Fruit fly (Drosophila melanogaster): ENCODE measurements around the gene out.

DNA sequence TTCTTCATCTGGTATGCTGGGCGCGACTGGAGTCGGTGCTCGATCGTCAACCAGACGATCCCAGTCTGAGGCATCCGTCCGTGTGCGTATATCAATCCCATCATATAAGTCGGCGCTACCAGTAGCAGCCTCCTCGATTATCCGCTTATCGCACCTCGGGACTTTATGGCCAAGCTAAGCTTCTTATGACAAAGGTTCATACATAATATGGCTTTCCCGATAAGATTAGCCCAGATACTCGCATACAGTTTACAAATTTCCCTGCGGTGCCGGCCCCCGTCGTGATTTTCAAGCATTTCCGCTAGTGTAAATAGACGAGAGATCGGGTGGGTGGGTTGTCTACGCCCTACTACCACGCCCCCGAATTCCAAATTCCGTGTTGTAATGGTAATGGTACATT lies 41.7 kb downstream of the out start, which contains the start of gene CG8028:
- TF ChIP-seq fkh (GFP tag; optimal IDR thresholded peaks at IDR 0.05): no peak
- no peak for TF ChIP-seq spab (GFP tag; optimal IDR thresholded peaks at IDR 0.05)
- TF ChIP-seq Sox15 (GFP tag; optimal IDR thresholded peaks at IDR 0.05): no peak
- no peak for TF ChIP-seq CG15336 (GFP tag; IDR thresholded peaks at IDR 0.05)
- no peak for TF ChIP-seq acj6 (GFP tag; optimal IDR thresholded peaks at IDR 0.05)
- no peak for TF ChIP-seq Eip75B (GFP tag; optimal IDR thresholded peaks at IDR 0.05)
- no peak for TF ChIP-seq CG6854 (GFP tag; optimal IDR thresholded peaks at IDR 0.05)
- TF ChIP-seq CG16779 (tag; optimal IDR thresholded peaks at IDR 0.05): no peak
- TF ChIP-seq CG6276 (GFP tag; optimal IDR thresholded peaks at IDR 0.05): no peak
- TF ChIP-seq lz (GFP tag; optimal IDR thresholded peaks at IDR 0.05): no peak

All from whole organism, prepupa.